Worm (Caenorhabditis elegans) whole organism, L4 larva: ENCODE measurements around the gene ins-13.

Experiments used
- lin-39 ChIP-seq: fragments of 150-350 bp; optimal IDR thresholded peaks from 2 replicates; lab custom pipeline; 2014; ENCODE audit warnings: missing biosample characterization, missing genetic modification reagents, missing genetic modification characterization
- pha-4 ChIP-seq, 2 experiments: fragments of 150-350 bp in 1 of 2; fragments of 200-800 bp in 1 of 2; sonication (Bioruptor generic) in 1 of 2; IDR thresholded peaks in 1 of 2; optimal IDR thresholded peaks in 1 of 2; 2 replicates each; pipeline versions ENCODE4 v1.3.6 to Lab custom; 2014 to 2022; ENCODE audit warnings: missing genetic modification characterization in 2 of 2, missing genetic modification reagents in 2 of 2, missing biosample characterization in 1 of 2, missing compliant biosample characterization in 1 of 2

- TF ChIP-seq pha-4 (GFP tag; IDR thresholded peaks at IDR 0.05; lab: Robert Waterston, UW), result no peak
- no peak for TF ChIP-seq pha-4 (tag; optimal IDR thresholded peaks at IDR 0.05; lab: Kevin White, UChicago)
- no peak for TF ChIP-seq lin-39 (tag; lab: Kevin White, UChicago)
Observed at ce11 chrII:5521411-5521810, 23.3 kb downstream of the ins-13 start, which contains the start of gene ZK177.12.
